Worm (Caenorhabditis elegans) whole organism, young adult: Measurements from ENCODE around the gene C30B5.2.

Experiments
- F55B11.4 ChIP-seq: sonication (generic microtip); optimal IDR thresholded peaks from 2 replicates; lab custom pipeline; 2016; ENCODE audit warnings: missing compliant biosample characterization, missing genetic modification characterization, borderline replicate concordance; ENCODE audit not compliant: insufficient read depth
- athp-1 ChIP-seq: sonication (generic microtip); optimal IDR thresholded peaks from 2 replicates; lab custom pipeline; 2017; ENCODE audit warnings: mild to moderate bottlenecking, missing genetic modification characterization, missing compliant biosample characterization
- ccch-3 ChIP-seq: fragments of 200-800 bp; sonication (Bioruptor generic); optimal IDR thresholded peaks from 2 replicates; lab custom pipeline; 2018; ENCODE audit warnings: mild to moderate bottlenecking, missing genetic modification characterization, missing compliant biosample characterization
- hrde-1 ChIP-seq: sonication (generic microtip); optimal IDR thresholded peaks from 2 replicates; lab custom pipeline; 2016; ENCODE audit warnings: missing genetic modification characterization, mild to moderate bottlenecking, missing compliant biosample characterization, moderate library complexity, missing genotype, missing genetic modification reagents, borderline replicate concordance
- hsf-1 ChIP-seq: fragments of 200-800 bp; sonication (Bioruptor generic); IDR thresholded peaks from 2 replicates; pipeline ENCODE4 v1.3.6; 2022; ENCODE audit warnings: missing genetic modification reagents, missing genetic modification characterization, missing compliant biosample characterization
- let-526 ChIP-seq: fragments of 200-800 bp; sonication (Bioruptor generic); IDR thresholded peaks from 2 replicates; pipeline ENCODE4 v1.3.6; 2022; ENCODE audit warnings: missing genetic modification reagents, missing genetic modification characterization, missing compliant biosample characterization
- nfya-1 ChIP-seq: sonication (generic microtip); optimal IDR thresholded peaks from 2 replicates; lab custom pipeline; 2017; ENCODE audit warnings: antibody characterized with exemption, missing compliant biosample characterization, missing genetic modification characterization, borderline replicate concordance; ENCODE audit not compliant: insufficient read depth
- xnd-1 ChIP-seq: sonication (generic microtip); optimal IDR thresholded peaks from 2 replicates; lab custom pipeline; 2016; ENCODE audit warnings: missing genotype, missing genetic modification reagents, missing genetic modification characterization, missing compliant biosample characterization
- ztf-26 ChIP-seq: sonication (generic microtip); optimal IDR thresholded peaks from 2 replicates; lab custom pipeline; 2017; ENCODE audit warnings: missing genetic modification characterization, missing compliant biosample characterization

DNA sequence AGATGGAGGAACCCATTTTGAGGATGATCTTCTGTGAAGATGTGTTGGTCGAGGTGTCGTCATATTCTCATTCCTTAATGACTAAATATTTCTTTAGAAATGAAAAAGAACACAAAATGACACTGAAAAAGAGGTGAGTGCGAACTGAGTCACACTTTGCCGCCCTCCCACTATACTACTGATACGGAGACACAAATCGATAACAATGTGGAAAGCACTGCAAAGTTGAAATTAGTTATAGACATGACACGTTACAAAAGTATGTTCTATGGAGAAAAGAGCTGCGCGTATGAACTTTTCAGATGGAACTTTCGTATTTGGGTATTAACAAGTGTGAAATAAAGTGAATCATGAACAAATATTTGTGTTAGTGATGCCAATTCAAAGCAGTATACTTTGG, 47.2 kb downstream of the C30B5.2 start, which contains the start of gene tat-4:
- TF ChIP-seq athp-1 (tag; lab: Kevin White, UChicago) (no peak), nfya-1 (tag; lab: Kevin White, UChicago) (no peak), hsf-1 (no peak), ccch-3 (GFP tag; lab: Kevin White, UChicago) (no peak), hrde-1 (tag; lab: Kevin White, UChicago) (no peak), ztf-26 (tag; lab: Kevin White, UChicago) (no peak), F55B11.4 (tag; lab: Kevin White, UChicago) (no peak), xnd-1 (no peak), let-526 (GFP tag; lab: Robert Waterston, UW) (no peak)
